Fruit fly (Drosophila melanogaster): ENCODE data around the gene CG14933.

DNA sequence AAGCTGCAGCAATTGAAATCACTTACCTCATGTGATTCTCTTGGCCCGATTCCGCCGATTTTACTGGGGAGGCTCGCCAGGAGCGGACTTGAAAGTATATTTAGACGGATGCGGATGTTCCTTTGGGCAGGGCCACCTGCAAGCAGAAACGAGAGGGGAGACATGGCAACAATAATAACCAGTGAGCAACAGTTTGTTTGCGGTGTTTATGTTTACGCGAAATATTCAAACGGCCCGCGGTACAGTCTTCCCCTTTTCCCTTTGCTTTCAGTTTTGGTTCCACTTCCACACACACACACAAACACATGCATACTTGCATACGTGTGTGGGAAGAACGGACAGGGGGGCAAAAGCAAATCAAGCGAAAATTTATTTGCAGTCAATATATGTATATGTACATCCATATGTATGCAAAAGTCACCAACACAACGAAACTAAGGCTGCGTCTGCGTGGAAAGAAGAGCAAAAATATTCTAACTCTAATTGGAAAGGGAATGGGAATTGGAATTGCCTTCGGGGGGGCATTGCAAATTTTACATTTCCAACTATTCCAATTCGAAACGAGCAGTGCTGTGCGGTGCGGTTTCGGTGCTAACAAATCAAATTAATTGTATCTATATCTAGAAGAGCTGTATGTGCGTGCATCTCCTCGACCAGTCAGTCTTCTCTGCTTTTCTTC lies 36.5 kb upstream of the CG14933 start:
- TF ChIP-seq Ets96B (tag; optimal IDR thresholded peaks at IDR 0.05), result no peak
- TF ChIP-seq CG11902 (GFP tag; optimal IDR thresholded peaks at IDR 0.05), result peak; percentile 42
- no peak for TF ChIP-seq Hr4 (GFP tag; optimal IDR thresholded peaks at IDR 0.05)
- TF ChIP-seq svp (GFP tag), result no peak
- TF ChIP-seq CG4318 (GFP tag; optimal IDR thresholded peaks at IDR 0.05), result no peak
- no peak for TF ChIP-seq Gug (GFP tag; IDR thresholded peaks at IDR 0.05)
- no peak for TF ChIP-seq salr (GFP tag; optimal IDR thresholded peaks at IDR 0.05)
- TF ChIP-seq Sox15 (GFP tag; optimal IDR thresholded peaks at IDR 0.05), result no peak
